Fruit fly (Drosophila melanogaster) whole organism, wandering third instar larva: ENCODE data around the gene CG7054.

Source experiments
- CG32264 ChIP-seq: fragments of 200-800 bp; sonication (Bioruptor generic); optimal IDR thresholded peaks from 2 replicates; lab custom pipeline; 2016; ENCODE audit warnings: missing biosample characterization, missing genetic modification characterization
- GATAd ChIP-seq: sonication (Bioruptor generic); optimal IDR thresholded peaks from 2 replicates; lab custom pipeline; 2016; ENCODE audit warnings: missing biosample characterization, missing genetic modification characterization
- N ChIP-seq: fragments of >200 bp; optimal IDR thresholded peaks from 2 replicates; lab custom pipeline; 2018; ENCODE audit warnings: missing biosample characterization, missing external identifiers, missing genetic modification characterization
- Sp1 ChIP-seq: fragments of 200-800 bp; sonication (Bioruptor generic); optimal IDR thresholded peaks from 3 replicates; lab custom pipeline; 2019; ENCODE audit warnings: missing biosample characterization, mild to moderate bottlenecking, missing genetic modification characterization, moderate library complexity
- sage ChIP-seq: fragments of 200-800 bp; sonication (Bioruptor generic); optimal IDR thresholded peaks from 2 replicates; lab custom pipeline; 2016; ENCODE audit warnings: missing biosample characterization, mild to moderate bottlenecking, missing genetic modification characterization
- tai ChIP-seq: sonication (Bioruptor generic); optimal IDR thresholded peaks from 2 replicates; lab custom pipeline; 2016; ENCODE audit warnings: missing biosample characterization, missing genetic modification characterization

DNA sequence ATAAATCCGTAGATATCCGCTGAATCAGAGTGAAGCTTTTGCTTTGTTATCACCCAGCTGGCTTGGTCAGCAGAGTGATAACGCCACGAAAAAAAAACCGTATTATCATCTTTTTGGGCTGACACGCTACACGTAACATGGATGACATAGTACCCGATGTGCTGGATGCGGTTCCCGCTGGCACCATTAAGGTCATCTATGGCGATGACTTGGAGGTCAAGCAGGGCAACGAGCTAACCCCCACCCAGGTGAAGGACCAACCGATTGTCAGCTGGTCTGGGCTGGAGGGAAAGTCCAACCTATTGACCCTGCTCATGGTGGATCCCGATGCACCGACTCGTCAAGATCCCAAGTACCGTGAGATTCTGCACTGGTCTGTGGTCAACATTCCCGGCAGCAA is 353 bp downstream of the CG7054 start:
- TF ChIP-seq tai (GFP tag; lab: Kevin White, UChicago) (no peak), GATAd (GFP tag; lab: Kevin White, UChicago) (no peak), Sp1 (GFP tag; lab: Kevin White, UChicago) (no peak), sage (GFP tag; lab: Kevin White, UChicago) (no peak), CG32264 (no peak), N (GFP tag; lab: Kevin White, UChicago) (no peak)
